Fruit fly (Drosophila melanogaster): ENCODE results near the gene eIF5.
A peak's percentile ranks its signal among the peaks of the same experiment; 100 is the strongest.

Gene eIF5

dm6 chrX:15989631-15990030 lies 2.1 kb downstream of the eIF5 start:
- TF ChIP-seq CG34367 (tag; optimal IDR thresholded peaks at IDR 0.05) (no peak), CG17806 (tag; optimal IDR thresholded peaks at IDR 0.05) (no peak), Snoo (tag; optimal IDR thresholded peaks at IDR 0.05) (no peak), gl (tag; optimal IDR thresholded peaks at IDR 0.05) (no peak), CG32121 (GFP tag; IDR thresholded peaks at IDR 0.05) (no peak), CG14655 (GFP tag; optimal IDR thresholded peaks at IDR 0.05) (no peak), CG8159 (tag; optimal IDR thresholded peaks at IDR 0.05) (no peak)

dm6 chrX:15986654-15987053 lies 5.1 kb downstream of the eIF5 start, which contains the start of gene ND-20:
TSS of gene ND-20 (minus strand) at chrX:15986808.
- TF ChIP-seq CG13204 (GFP tag; optimal IDR thresholded peaks at IDR 0.05): no peak
- peak; percentile 9 for TF ChIP-seq CG15710 (tag; optimal IDR thresholded peaks at IDR 0.05)

- TF ChIP-seq CG34367 (tag; optimal IDR thresholded peaks at IDR 0.05) (no peak), CG8159 (tag; optimal IDR thresholded peaks at IDR 0.05) (peak; percentile 6), CG4496 (GFP tag; IDR thresholded peaks at IDR 0.05) (0 out of 3 replicates have a peak, but pooled peaks have one; percentile 14)
Observed at dm6 chrX:15983501-15983900, 8.3 kb downstream of the eIF5 start, which contains the start of gene Slc25A46a. TSS of gene Slc25A46a (plus strand) at chrX:15983772.

dm6 chrX:15982844-15983243 lies 8.9 kb downstream of the eIF5 start, which contains the start of gene Cep164:
TSS of gene Cep164 (minus strand) at chrX:15982944.
- TF ChIP-seq Pif1B (GFP tag; optimal IDR thresholded peaks at IDR 0.05) (no peak), CG14655 (GFP tag; optimal IDR thresholded peaks at IDR 0.05) (no peak), CG8301 (tag; optimal IDR thresholded peaks at IDR 0.05) (no peak), D1 (tag; optimal IDR thresholded peaks at IDR 0.05) (no peak), Snoo (tag; optimal IDR thresholded peaks at IDR 0.05) (no peak), CG12605 (GFP tag; IDR thresholded peaks at IDR 0.05) (no peak), CG34367 (tag; optimal IDR thresholded peaks at IDR 0.05) (no peak), CG13204 (GFP tag; optimal IDR thresholded peaks at IDR 0.05) (no peak), CG10348 (GFP tag; IDR thresholded peaks at IDR 0.05) (no peak), gl (tag; optimal IDR thresholded peaks at IDR 0.05) (no peak), CG32121 (GFP tag; IDR thresholded peaks at IDR 0.05) (no peak), CG17806 (tag; optimal IDR thresholded peaks at IDR 0.05) (no peak)

- no peak for TF ChIP-seq gl (tag; optimal IDR thresholded peaks at IDR 0.05)
- no peak for TF ChIP-seq CG12605 (GFP tag; IDR thresholded peaks at IDR 0.05)
- no peak for TF ChIP-seq fd96Ca (GFP tag; IDR thresholded peaks at IDR 0.05)
- TF ChIP-seq CG4496 (GFP tag; IDR thresholded peaks at IDR 0.05): no peak
- no peak for TF ChIP-seq rn (GFP tag; IDR thresholded peaks at IDR 0.05)
Observed at dm6 chrX:15976568-15976967, 15.2 kb downstream of the eIF5 start, which contains the start of gene CG42766. TSS of gene CG42766 (plus strand) at chrX:15976868.

- TF ChIP-seq gl (tag; optimal IDR thresholded peaks at IDR 0.05): no peak
- no peak for TF ChIP-seq CG8301 (tag; optimal IDR thresholded peaks at IDR 0.05)
- TF ChIP-seq CG12605 (GFP tag; IDR thresholded peaks at IDR 0.05): no peak
- no peak for TF ChIP-seq CG9948 (tag; optimal IDR thresholded peaks at IDR 0.05)
- TF ChIP-seq CG4496 (GFP tag; IDR thresholded peaks at IDR 0.05): no peak
Observed at dm6 chrX:15974125-15974524, 17.6 kb downstream of the eIF5 start, which contains the start of gene Or13a. TSS of gene Or13a (plus strand) at chrX:15974425.

- TF ChIP-seq Pif1B (GFP tag; optimal IDR thresholded peaks at IDR 0.05) (no peak), CG12605 (GFP tag; IDR thresholded peaks at IDR 0.05) (no peak), gl (tag; optimal IDR thresholded peaks at IDR 0.05) (no peak), Pif1A (GFP tag; optimal IDR thresholded peaks at IDR 0.05) (no peak), CG15710 (tag; optimal IDR thresholded peaks at IDR 0.05) (no peak), fd96Ca (GFP tag; IDR thresholded peaks at IDR 0.05) (no peak), CG8159 (tag; optimal IDR thresholded peaks at IDR 0.05) (no peak), CG17806 (tag; optimal IDR thresholded peaks at IDR 0.05) (no peak)
Observed at dm6 chrX:15973157-15973774, 18.5 kb downstream of the eIF5 start, which contains the start of gene mmd. TSS of gene mmd (minus strand) at chrX:15973159.

dm6 chrX:15971574-15971973 lies 20.2 kb downstream of the eIF5 start:
- no peak for TF ChIP-seq CG8159 (tag; optimal IDR thresholded peaks at IDR 0.05)

- TF ChIP-seq CG32121 (GFP tag; IDR thresholded peaks at IDR 0.05): no peak
- no peak for TF ChIP-seq D1 (tag; optimal IDR thresholded peaks at IDR 0.05)
- no peak for TF ChIP-seq CG9948 (tag; optimal IDR thresholded peaks at IDR 0.05)
- TF ChIP-seq rn (GFP tag; IDR thresholded peaks at IDR 0.05): no peak
- no peak for TF ChIP-seq Pif1A (GFP tag; optimal IDR thresholded peaks at IDR 0.05)
- TF ChIP-seq CG12605 (GFP tag; IDR thresholded peaks at IDR 0.05): no peak
- TF ChIP-seq CG8159 (tag; optimal IDR thresholded peaks at IDR 0.05): no peak
- TF ChIP-seq Ets98B (GFP tag; IDR thresholded peaks at IDR 0.05): no peak
- no peak for TF ChIP-seq CG4496 (GFP tag; IDR thresholded peaks at IDR 0.05)
- no peak for TF ChIP-seq EcR (GFP tag; optimal IDR thresholded peaks at IDR 0.05)
- no peak for TF ChIP-seq gl (tag; optimal IDR thresholded peaks at IDR 0.05)
- TF ChIP-seq CG13204 (GFP tag; optimal IDR thresholded peaks at IDR 0.05): no peak
Observed at dm6 chrX:15969577-15969976, 22.2 kb downstream of the eIF5 start.
